Worm (Caenorhabditis elegans) whole organism, L2 larva: ENCODE results near the gene C01G10.14.
"Not testable (repeated sequence)": the region's sequence is repeated elsewhere in the genome, so short reads cannot be mapped to it uniquely, and the experiment has no call there.

ENCODE experiments used
- C34F6.9 ChIP-seq: fragments of 150-350 bp; optimal IDR thresholded peaks from 2 replicates; lab custom pipeline; 2014; ENCODE audit warnings: missing biosample characterization, missing genetic modification characterization
- F13H6.1 ChIP-seq: sonication (generic microtip); optimal IDR thresholded peaks from 2 replicates; lab custom pipeline; 2016; ENCODE audit warnings: missing genetic modification characterization, missing compliant biosample characterization
- Y55F3AM.14 ChIP-seq: fragments of 200-800 bp; sonication (Bioruptor generic); optimal IDR thresholded peaks from 2 replicates; lab custom pipeline; 2018; ENCODE audit warnings: mild to moderate bottlenecking, missing genetic modification characterization, missing compliant biosample characterization
- ZK546.5 ChIP-seq: sonication (generic microtip); optimal IDR thresholded peaks from 2 replicates; lab custom pipeline; 2017; ENCODE audit warnings: missing biosample characterization, missing genetic modification characterization
- alr-1 ChIP-seq: fragments of 150-350 bp; optimal IDR thresholded peaks from 2 replicates; lab custom pipeline; 2014; ENCODE audit warnings: missing biosample characterization, missing genetic modification characterization
- ama-1 ChIP-seq: fragments of 150-350 bp; optimal IDR thresholded peaks from 2 replicates; lab custom pipeline; 2018; ENCODE audit warnings: inconsistent platforms
- dmd-4 ChIP-seq: sonication (generic microtip); optimal IDR thresholded peaks from 2 replicates; lab custom pipeline; 2017; ENCODE audit warnings: missing biosample characterization, missing genetic modification characterization
- egl-27 ChIP-seq: sonication (generic microtip); optimal IDR thresholded peaks from 3 replicates; lab custom pipeline; 2017; ENCODE audit warnings: missing biosample characterization, missing genetic modification reagents, missing genetic modification characterization
- elt-3 ChIP-seq: sonication (generic microtip); optimal IDR thresholded peaks from 2 replicates; lab custom pipeline; 2017; ENCODE audit warnings: missing biosample characterization, missing genetic modification characterization
- fos-1 ChIP-seq: fragments of 150-350 bp; optimal IDR thresholded peaks from 2 replicates; lab custom pipeline; 2014; ENCODE audit warnings: missing biosample characterization, missing genetic modification characterization
- lin-11 ChIP-seq: fragments of 150-350 bp; sonication (generic microtip); optimal IDR thresholded peaks from 2 replicates; lab custom pipeline; 2014; ENCODE audit warnings: missing biosample characterization, missing genetic modification characterization, inconsistent platforms, mixed read lengths
- lin-13 ChIP-seq: fragments of 150-350 bp; optimal IDR thresholded peaks from 2 replicates; lab custom pipeline; 2014; ENCODE audit warnings: missing biosample characterization, missing genetic modification reagents, missing genetic modification characterization
- lin-39 ChIP-seq: fragments of 150-350 bp; optimal IDR thresholded peaks from 2 replicates; lab custom pipeline; 2014; ENCODE audit warnings: missing biosample characterization, missing genetic modification reagents, missing genetic modification characterization
- lsy-2 ChIP-seq, 2 experiments: fragments of 150-350 bp in 1 of 2; sonication (generic microtip) in 1 of 2; optimal IDR thresholded peaks; 2 replicates each; lab custom pipeline; 2014 to 2017; ENCODE audit warnings: missing biosample characterization in 2 of 2, missing genetic modification characterization in 2 of 2
- mdl-1 ChIP-seq, 2 experiments: fragments of 150-350 bp in 1 of 2; sonication (generic microtip) in 1 of 2; optimal IDR thresholded peaks; 2 replicates each; lab custom pipeline; 2017; ENCODE audit warnings: missing biosample characterization in 2 of 2, missing genetic modification characterization in 2 of 2
- nhr-10 ChIP-seq: sonication (generic microtip); optimal IDR thresholded peaks from 2 replicates; lab custom pipeline; 2017; ENCODE audit warnings: missing biosample characterization, missing genetic modification characterization
- nhr-11 ChIP-seq: fragments of 150-350 bp; optimal IDR thresholded peaks from 2 replicates; lab custom pipeline; 2014; ENCODE audit warnings: missing biosample characterization, missing genetic modification characterization
- nhr-12 ChIP-seq: fragments of 150-350 bp; optimal IDR thresholded peaks from 2 replicates; lab custom pipeline; 2014; ENCODE audit warnings: missing biosample characterization, missing genetic modification characterization
- nhr-129 ChIP-seq: fragments of 150-350 bp; optimal IDR thresholded peaks from 2 replicates; lab custom pipeline; 2014; ENCODE audit warnings: missing biosample characterization, missing genetic modification characterization
- nhr-21 ChIP-seq: fragments of 150-350 bp; optimal IDR thresholded peaks from 2 replicates; lab custom pipeline; 2014; ENCODE audit warnings: missing biosample characterization, missing genetic modification characterization
- nhr-237 ChIP-seq: fragments of 150-350 bp; optimal IDR thresholded peaks from 2 replicates; lab custom pipeline; 2014; ENCODE audit warnings: missing biosample characterization, missing genetic modification characterization
- nhr-25 ChIP-seq: fragments of 150-350 bp; sonication (generic microtip); optimal IDR thresholded peaks from 3 replicates; lab custom pipeline; 2014; ENCODE audit warnings: missing biosample characterization, missing genetic modification characterization
- nhr-77 ChIP-seq: fragments of 150-350 bp; optimal IDR thresholded peaks from 2 replicates; lab custom pipeline; 2014; ENCODE audit warnings: missing biosample characterization, missing genetic modification characterization
- peb-1 ChIP-seq: fragments of 150-350 bp; optimal IDR thresholded peaks from 2 replicates; lab custom pipeline; 2014; ENCODE audit warnings: missing biosample characterization, missing genetic modification characterization
- sem-4 ChIP-seq: fragments of 150-350 bp; optimal IDR thresholded peaks from 2 replicates; lab custom pipeline; 2014; ENCODE audit warnings: missing biosample characterization, missing genetic modification reagents, missing genetic modification characterization
- skn-1 ChIP-seq: sonication (generic microtip); optimal IDR thresholded peaks from 2 replicates; lab custom pipeline; 2017; ENCODE audit warnings: missing biosample characterization, missing genetic modification characterization
- sma-9 ChIP-seq, 2 experiments: fragments of 150-350 bp in 1 of 2; sonication (generic microtip) in 1 of 2; optimal IDR thresholded peaks; 2 replicates each; lab custom pipeline; 2014 to 2016; ENCODE audit warnings: missing genetic modification characterization in 2 of 2, mild to moderate bottlenecking in 1 of 2, missing biosample characterization in 1 of 2, missing compliant biosample characterization in 1 of 2, missing genetic modification reagents in 1 of 2, moderate library complexity in 1 of 2
- unc-55 ChIP-seq: fragments of 150-350 bp; sonication (generic microtip); optimal IDR thresholded peaks from 3 replicates; lab custom pipeline; 2014; ENCODE audit warnings: missing biosample characterization, missing genetic modification reagents, missing genetic modification characterization
- ztf-1 ChIP-seq: fragments of 200-800 bp; sonication (Bioruptor generic); conservative IDR thresholded peaks from 2 replicates; pipeline ENCODE4 v1.3.6; 2022; ENCODE audit warnings: missing genetic modification characterization, missing compliant biosample characterization
- ztf-11 ChIP-seq: sonication (generic microtip); optimal IDR thresholded peaks from 2 replicates; lab custom pipeline; 2017; ENCODE audit warnings: missing biosample characterization, missing genetic modification characterization
- ztf-4 ChIP-seq: fragments of 150-350 bp; optimal IDR thresholded peaks from 2 replicates; lab custom pipeline; 2014; ENCODE audit warnings: missing biosample characterization, missing genetic modification characterization

Gene C01G10.14

ce11 chrV:15105893-15106598 is at the start of gene C01G10.14:
TSS of gene C01G10.14 (minus strand) at chrV:15105943.
- TF ChIP-seq unc-55 (GFP tag; lab: Kevin White, UChicago); lin-11 (tag; lab: Kevin White, UChicago); fos-1 (tag; lab: Kevin White, UChicago): not testable (repeated sequence)
- TF ChIP-seq, all 48 proteins: peak for 0; not testable (repeated sequence) for 48

- no peak for TF ChIP-seq nhr-129 (tag; lab: Kevin White, UChicago)
- no peak for TF ChIP-seq Y55F3AM.14 (GFP tag; lab: Kevin White, UChicago)
- TF ChIP-seq lsy-2 (tag; optimal IDR thresholded peaks at IDR 0.05; lab: Kevin White, UChicago) = no peak
- TF ChIP-seq nhr-11 (tag; lab: Kevin White, UChicago) = no peak
- no peak for TF ChIP-seq nhr-12 (tag; lab: Kevin White, UChicago)
- TF ChIP-seq lin-11 (tag; lab: Kevin White, UChicago) = no peak
- no peak for TF ChIP-seq dmd-4 (tag; lab: Kevin White, UChicago)
- no peak for TF ChIP-seq ZK546.5 (tag; lab: Kevin White, UChicago)
- no peak for TF ChIP-seq egl-27 (tag; lab: Kevin White, UChicago)
- TF ChIP-seq sma-9 (GFP tag; optimal IDR thresholded peaks at IDR 0.05; lab: Kevin White, UChicago) = no peak
- TF ChIP-seq sma-9 (tag; optimal IDR thresholded peaks at IDR 0.05; lab: Kevin White, UChicago) = no peak
- TF ChIP-seq nhr-77 = no peak
These were observed 47.5 kb upstream of the C01G10.14 start, which contains the start of gene srh-55 for ce11 chrV:15153277-15153676. TSS of gene srh-55 (plus strand) at chrV:15153577.

DNA sequence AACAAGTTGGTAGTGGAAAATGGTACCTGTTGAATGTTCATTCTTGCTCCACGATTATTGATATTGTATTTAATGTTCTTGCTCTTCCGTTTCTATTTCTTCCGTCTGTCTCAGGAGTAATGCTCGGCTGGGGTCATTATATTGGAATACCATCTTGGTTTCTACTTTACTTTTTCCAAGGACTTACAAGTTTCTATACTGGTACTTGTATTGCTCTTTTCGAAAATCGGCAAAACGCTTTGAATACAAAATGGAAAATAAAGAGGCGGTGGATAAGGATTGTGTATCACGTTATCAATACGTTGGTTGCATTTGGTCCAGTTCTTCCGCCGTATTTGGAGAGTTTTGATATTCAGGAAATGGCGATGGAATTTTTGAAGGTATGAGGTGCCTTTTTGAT is 46.3 kb upstream of the C01G10.14 start:
- TF ChIP-seq sem-4 (tag; lab: Kevin White, UChicago) = no peak
- TF ChIP-seq nhr-129 (tag; lab: Kevin White, UChicago) = no peak
- no peak for TF ChIP-seq nhr-25 (tag; lab: Kevin White, UChicago)
- no peak for TF ChIP-seq nhr-10 (tag; lab: Kevin White, UChicago)
- TF ChIP-seq F13H6.1 = no peak
- TF ChIP-seq ztf-11 (tag; lab: Kevin White, UChicago) = no peak
- no peak for TF ChIP-seq nhr-21 (tag; lab: Kevin White, UChicago)
- no peak for TF ChIP-seq ZK546.5 (tag; lab: Kevin White, UChicago)
- TF ChIP-seq mdl-1 (tag; optimal IDR thresholded peaks at IDR 0.05; lab: Kevin White, UChicago) = no peak
- TF ChIP-seq fos-1 (tag; lab: Kevin White, UChicago) = no peak
- no peak for TF ChIP-seq lin-11 (tag; lab: Kevin White, UChicago)
- TF ChIP-seq peb-1 (tag; lab: Kevin White, UChicago) = no peak
- TF ChIP-seq, all 48 proteins: peak for 0

DNA sequence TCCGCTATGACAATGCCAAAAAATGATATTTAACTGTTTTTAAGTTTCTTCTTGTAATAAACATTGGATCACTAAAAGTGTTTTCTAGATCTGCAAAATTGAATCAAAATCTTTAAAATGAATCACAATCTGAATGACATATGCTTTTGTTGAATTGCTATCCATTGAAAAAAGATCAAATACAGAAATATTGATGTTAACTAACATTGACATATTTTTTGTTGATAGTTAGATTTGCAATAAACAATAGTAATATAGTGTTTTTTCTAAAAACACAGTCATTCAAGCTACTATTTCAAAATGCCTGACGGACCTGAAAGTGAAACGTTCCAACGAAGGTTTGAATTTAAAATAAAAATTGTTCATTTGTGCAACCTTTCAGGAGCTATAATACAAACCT is 44.9 kb upstream of the C01G10.14 start, which contains the start of gene T09F5.2:
TSS of gene T09F5.2 (plus strand) at position 301 of the 400 bp plus-strand sequence.
- no peak for TF ChIP-seq ztf-1
- no peak for TF ChIP-seq lin-39 (tag; lab: Kevin White, UChicago)
- no peak for TF ChIP-seq sem-4 (tag; lab: Kevin White, UChicago)
- no peak for TF ChIP-seq dmd-4 (tag; lab: Kevin White, UChicago)
- TF ChIP-seq skn-1 (tag; lab: Kevin White, UChicago) = no peak
- no peak for TF ChIP-seq ama-1 (lab: Kevin White, UChicago)
- TF ChIP-seq nhr-77 = no peak
- no peak for TF ChIP-seq lin-13 (GFP tag; lab: Kevin White, UChicago)
- no peak for TF ChIP-seq nhr-11 (tag; lab: Kevin White, UChicago)

ce11 chrV:15150176-15150575 is 44.4 kb upstream of the C01G10.14 start:
- TF ChIP-seq nhr-237 (tag; lab: Kevin White, UChicago) = no peak
- no peak for TF ChIP-seq unc-55 (GFP tag; lab: Kevin White, UChicago)

- TF ChIP-seq elt-3 (tag; lab: Kevin White, UChicago) (no peak), ztf-1 (no peak), lin-39 (tag; lab: Kevin White, UChicago) (no peak), sma-9 (GFP tag; optimal IDR thresholded peaks at IDR 0.05; lab: Kevin White, UChicago) (no peak), sma-9 (tag; optimal IDR thresholded peaks at IDR 0.05; lab: Kevin White, UChicago) (no peak), ztf-4 (no peak), alr-1 (tag; lab: Kevin White, UChicago) (no peak), lin-13 (GFP tag; lab: Kevin White, UChicago) (no peak), nhr-11 (tag; lab: Kevin White, UChicago) (no peak), C34F6.9 (tag; lab: Kevin White, UChicago) (no peak), egl-27 (tag; lab: Kevin White, UChicago) (no peak), nhr-77 (no peak), fos-1 (tag; lab: Kevin White, UChicago) (no peak), nhr-129 (tag; lab: Kevin White, UChicago) (no peak), unc-55 (GFP tag; lab: Kevin White, UChicago) (no peak)
These were observed 43.1 kb upstream of the C01G10.14 start, which contains the start of gene T09F5.1 for ce11 chrV:15148800-15149199. TSS of gene T09F5.1 (plus strand) at chrV:15149100.
